Worm (Caenorhabditis elegans) whole organism, L1 larva: ENCODE results near the gene T10B9.9.
A peak's percentile ranks its signal among the peaks of the same experiment; 100 is the strongest.

Experiments
- C16A3.4 ChIP-seq: fragments of 150-350 bp; optimal IDR thresholded peaks from 2 replicates; lab custom pipeline; 2014; ENCODE audit warnings: missing biosample characterization, missing genetic modification characterization
- C34B4.2 ChIP-seq: sonication (generic microtip); optimal IDR thresholded peaks from 2 replicates; lab custom pipeline; 2017; ENCODE audit warnings: mild to moderate bottlenecking, missing genetic modification characterization, missing compliant biosample characterization
- Y116A8C.19 ChIP-seq: sonication (generic microtip); optimal IDR thresholded peaks from 2 replicates; lab custom pipeline; 2016; ENCODE audit warnings: missing compliant biosample characterization, missing genetic modification characterization, borderline replicate concordance
- alr-1 ChIP-seq: fragments of 200-800 bp; sonication (Bioruptor generic); optimal IDR thresholded peaks from 2 replicates; lab custom pipeline; 2018; ENCODE audit warnings: borderline replicate concordance, mild to moderate bottlenecking, missing genetic modification characterization, missing compliant biosample characterization
- aly-2 ChIP-seq: fragments of 150-350 bp; optimal IDR thresholded peaks from 2 replicates; lab custom pipeline; 2014; ENCODE audit warnings: missing biosample characterization, missing genetic modification characterization
- ama-1 ChIP-seq: fragments of 150-350 bp; optimal IDR thresholded peaks from 2 replicates; lab custom pipeline; 2014
- blmp-1 ChIP-seq: fragments of 150-350 bp; optimal IDR thresholded peaks from 2 replicates; lab custom pipeline; 2014; ENCODE audit warnings: missing biosample characterization, missing genetic modification characterization
- ceh-63 ChIP-seq: fragments of 200-800 bp; sonication (Bioruptor generic); optimal IDR thresholded peaks from 2 replicates; lab custom pipeline; 2018; ENCODE audit warnings: mild to moderate bottlenecking, missing genetic modification characterization, missing compliant biosample characterization
- ceh-8 ChIP-seq: fragments of 200-800 bp; sonication (Bioruptor generic); optimal IDR thresholded peaks from 2 replicates; lab custom pipeline; 2018; ENCODE audit warnings: mild to moderate bottlenecking, missing genetic modification characterization, moderate library complexity, missing compliant biosample characterization
- ceh-88 ChIP-seq: fragments of 200-800 bp; sonication (Bioruptor generic); IDR thresholded peaks from 2 replicates; pipeline ENCODE4 v1.3.6; 2022; ENCODE audit warnings: missing genetic modification characterization, missing compliant biosample characterization
- ceh-90 ChIP-seq: sonication (generic microtip); optimal IDR thresholded peaks from 2 replicates; lab custom pipeline; 2016; ENCODE audit warnings: missing genetic modification characterization, missing compliant biosample characterization
- ces-1 ChIP-seq: fragments of 150-350 bp; optimal IDR thresholded peaks from 2 replicates; lab custom pipeline; 2014; ENCODE audit warnings: missing biosample characterization, missing genetic modification reagents, missing genetic modification characterization
- dpl-1 ChIP-seq, 3 experiments: fragments of 150-350 bp in 2 of 3; sonication (generic microtip) in 1 of 3; optimal IDR thresholded peaks; 2 replicates each; lab custom pipeline; 2014 to 2017; ENCODE audit warnings: missing biosample characterization in 3 of 3, missing genetic modification characterization in 3 of 3, missing genetic modification reagents in 3 of 3
- dsc-1 ChIP-seq: sonication (generic microtip); optimal IDR thresholded peaks from 2 replicates; lab custom pipeline; 2016; ENCODE audit warnings: mild to moderate bottlenecking, missing genetic modification characterization, missing compliant biosample characterization
- elt-2 ChIP-seq: sonication (generic microtip); optimal IDR thresholded peaks from 2 replicates; lab custom pipeline; 2016; ENCODE audit warnings: missing genetic modification characterization, mild to moderate bottlenecking, inconsistent platforms, missing compliant biosample characterization, missing genetic modification reagents
- fkh-8 ChIP-seq: sonication (generic microtip); optimal IDR thresholded peaks from 2 replicates; lab custom pipeline; 2016; ENCODE audit warnings: mild to moderate bottlenecking, missing genetic modification characterization, missing compliant biosample characterization
- hlh-17 ChIP-seq: fragments of 200-800 bp; sonication (Bioruptor generic); optimal IDR thresholded peaks from 2 replicates; lab custom pipeline; 2018; ENCODE audit warnings: missing genetic modification characterization, mild to moderate bottlenecking, missing compliant biosample characterization, moderate library complexity, borderline replicate concordance
- hlh-4 ChIP-seq: sonication (generic microtip); optimal IDR thresholded peaks from 2 replicates; lab custom pipeline; 2016; ENCODE audit warnings: mild to moderate bottlenecking, missing genetic modification characterization, missing compliant biosample characterization
- hpl-2 ChIP-seq: fragments of 150-350 bp; optimal IDR thresholded peaks from 2 replicates; lab custom pipeline; 2014; ENCODE audit warnings: missing biosample characterization, missing genetic modification reagents, missing genetic modification characterization
- isw-1 ChIP-seq: fragments of 200-800 bp; sonication (Bioruptor generic); IDR thresholded peaks from 2 replicates; pipeline ENCODE4 v1.3.6; 2022; ENCODE audit warnings: missing genetic modification characterization, missing compliant biosample characterization
- lin-13 ChIP-seq: fragments of 150-350 bp; optimal IDR thresholded peaks from 2 replicates; lab custom pipeline; 2014; ENCODE audit warnings: missing biosample characterization, missing genetic modification reagents, missing genetic modification characterization
- lin-14 ChIP-seq: fragments of 200-800 bp; sonication (Bioruptor generic); optimal IDR thresholded peaks from 2 replicates; lab custom pipeline; 2018; ENCODE audit warnings: mild to moderate bottlenecking, missing genetic modification characterization, moderate library complexity, missing compliant biosample characterization
- lin-15B ChIP-seq: fragments of 150-350 bp; sonication (generic microtip); optimal IDR thresholded peaks from 3 replicates; lab custom pipeline; 2014; ENCODE audit warnings: missing biosample characterization, missing genetic modification characterization
- lin-35 ChIP-seq, 2 experiments: fragments of 150-350 bp; optimal IDR thresholded peaks; 2 replicates each; lab custom pipeline; 2014; ENCODE audit warnings: missing biosample characterization in 2 of 2, missing genetic modification characterization in 2 of 2, missing genetic modification reagents in 2 of 2
- lin-39 ChIP-seq: fragments of 150-350 bp; optimal IDR thresholded peaks from 2 replicates; lab custom pipeline; 2014; ENCODE audit warnings: missing biosample characterization, missing genetic modification reagents, missing genetic modification characterization
- mab-9 ChIP-seq: fragments of 200-800 bp; sonication (Bioruptor generic); IDR thresholded peaks from 2 replicates; pipeline ENCODE4 v1.3.6; 2022; ENCODE audit warnings: missing genetic modification reagents, missing genetic modification characterization, missing compliant biosample characterization
- mef-2 ChIP-seq: fragments of 150-350 bp; optimal IDR thresholded peaks from 2 replicates; lab custom pipeline; 2014; ENCODE audit warnings: missing biosample characterization, missing genetic modification characterization
- nhr-11 ChIP-seq: fragments of 150-350 bp; optimal IDR thresholded peaks from 2 replicates; lab custom pipeline; 2014; ENCODE audit warnings: missing biosample characterization, missing genetic modification characterization
- nhr-12 ChIP-seq: sonication (generic microtip); optimal IDR thresholded peaks from 2 replicates; lab custom pipeline; 2017; ENCODE audit warnings: missing biosample characterization, missing genetic modification characterization
- nhr-20 ChIP-seq: sonication (generic microtip); optimal IDR thresholded peaks from 2 replicates; lab custom pipeline; 2016; ENCODE audit warnings: mild to moderate bottlenecking, missing genetic modification characterization, missing compliant biosample characterization
- nhr-237 ChIP-seq: fragments of 150-350 bp; optimal IDR thresholded peaks from 2 replicates; lab custom pipeline; 2014; ENCODE audit warnings: missing biosample characterization, missing genetic modification characterization
- nhr-28 ChIP-seq: fragments of 150-350 bp; optimal IDR thresholded peaks from 2 replicates; lab custom pipeline; 2014; ENCODE audit warnings: missing biosample characterization, missing genetic modification characterization
- nhr-47 ChIP-seq: sonication (generic microtip); optimal IDR thresholded peaks from 2 replicates; lab custom pipeline; 2016; ENCODE audit warnings: mild to moderate bottlenecking, missing genetic modification characterization, moderate library complexity, missing compliant biosample characterization
- nhr-71 ChIP-seq: sonication (generic microtip); optimal IDR thresholded peaks from 2 replicates; lab custom pipeline; 2016; ENCODE audit warnings: mild to moderate bottlenecking, missing genetic modification characterization, moderate library complexity, missing compliant biosample characterization
- nhr-76 ChIP-seq: sonication (generic microtip); optimal IDR thresholded peaks from 2 replicates; lab custom pipeline; 2017; ENCODE audit warnings: missing biosample characterization, missing genetic modification characterization
- nhr-77 ChIP-seq: fragments of 150-350 bp; optimal IDR thresholded peaks from 2 replicates; lab custom pipeline; 2014; ENCODE audit warnings: missing biosample characterization, missing genetic modification characterization
- nhr-84 ChIP-seq: sonication (generic microtip); optimal IDR thresholded peaks from 2 replicates; lab custom pipeline; 2017; ENCODE audit warnings: missing biosample characterization, missing genetic modification characterization
- nhr-85 ChIP-seq: sonication (generic microtip); peaks from one replicate; lab custom pipeline; 2016; ENCODE audit warnings: missing genetic modification characterization, inconsistent platforms, missing compliant biosample characterization
- nhr-90 ChIP-seq: sonication (generic microtip); optimal IDR thresholded peaks from 2 replicates; lab custom pipeline; 2016; ENCODE audit warnings: mild to moderate bottlenecking, missing genetic modification characterization, missing compliant biosample characterization; ENCODE audit not compliant: poor library complexity
- pag-3 ChIP-seq: sonication (generic microtip); optimal IDR thresholded peaks from 2 replicates; lab custom pipeline; 2017; ENCODE audit warnings: missing genetic modification characterization, mild to moderate bottlenecking, missing compliant biosample characterization, antibody characterized with exemption, borderline replicate concordance; ENCODE audit not compliant: insufficient read depth
- pqm-1 ChIP-seq: sonication (generic microtip); optimal IDR thresholded peaks from 3 replicates; lab custom pipeline; 2017; ENCODE audit warnings: missing biosample characterization, missing genetic modification characterization
- snpc-4 ChIP-seq: fragments of 150-350 bp; optimal IDR thresholded peaks from 2 replicates; lab custom pipeline; 2014; ENCODE audit warnings: missing biosample characterization, missing genetic modification characterization
- sox-4 ChIP-seq: sonication (generic microtip); optimal IDR thresholded peaks from 2 replicates; lab custom pipeline; 2016; ENCODE audit warnings: missing genetic modification characterization, missing compliant biosample characterization
- swsn-7 ChIP-seq: sonication (generic microtip); optimal IDR thresholded peaks from 2 replicates; lab custom pipeline; 2016; ENCODE audit warnings: missing genetic modification characterization, missing compliant biosample characterization
- tbx-2 ChIP-seq: sonication (generic microtip); optimal IDR thresholded peaks from 2 replicates; lab custom pipeline; 2016; ENCODE audit warnings: missing genetic modification characterization, missing compliant biosample characterization
- tlp-1 ChIP-seq: fragments of 150-350 bp; optimal IDR thresholded peaks from 2 replicates; lab custom pipeline; 2014; ENCODE audit warnings: missing biosample characterization, missing genetic modification characterization
- unc-30 ChIP-seq: sonication (generic microtip); optimal IDR thresholded peaks from 2 replicates; lab custom pipeline; 2017; ENCODE audit warnings: missing biosample characterization, missing genetic modification characterization
- unc-62 ChIP-seq: fragments of 150-350 bp; optimal IDR thresholded peaks from 2 replicates; lab custom pipeline; 2014; ENCODE audit warnings: missing biosample characterization, missing genetic modification reagents, missing genetic modification characterization
- unc-86 ChIP-seq: sonication (generic microtip); optimal IDR thresholded peaks from 2 replicates; lab custom pipeline; 2016; ENCODE audit warnings: missing genetic modification characterization, missing compliant biosample characterization
- xbp-1 ChIP-seq: sonication (generic microtip); optimal IDR thresholded peaks from 2 replicates; lab custom pipeline; 2016; ENCODE audit warnings: missing genetic modification characterization, missing compliant biosample characterization
- ztf-11 ChIP-seq, 2 experiments: sonication (generic microtip); optimal IDR thresholded peaks; 2 replicates each; lab custom pipeline; 2016 to 2017; ENCODE audit warnings: missing genetic modification characterization in 2 of 2, missing biosample characterization in 1 of 2, missing compliant biosample characterization in 1 of 2
- ztf-4 ChIP-seq: fragments of 150-350 bp; optimal IDR thresholded peaks from 2 replicates; lab custom pipeline; 2014; ENCODE audit warnings: missing biosample characterization, missing genetic modification characterization

The T10B9.9 gene

DNA sequence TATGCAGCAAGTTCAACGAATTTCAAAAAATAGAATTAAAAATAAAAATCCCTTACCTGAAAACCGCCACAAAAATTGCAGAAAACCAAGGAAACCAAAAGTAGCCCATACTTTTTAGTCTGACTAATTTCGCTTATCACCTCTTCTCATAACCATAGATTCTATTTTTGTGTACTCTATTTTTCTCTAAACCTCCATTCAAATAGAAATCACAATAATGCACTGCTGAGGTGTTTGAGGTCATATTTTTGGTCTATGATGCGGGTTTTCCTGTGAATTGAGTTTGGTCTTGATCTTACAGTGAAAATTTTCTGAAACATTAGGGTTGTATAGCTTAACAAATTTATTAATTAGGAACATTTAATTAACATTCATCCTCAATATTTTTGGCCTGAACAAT lies 6.2 kb upstream of the T10B9.9 start, which contains the start of gene cyp-13A1:
Gene cyp-13A1 (minus strand): TSS at position 156 of the 400 bp plus-strand sequence.
- TF ChIP-seq lin-14 (GFP tag; lab: Kevin White, UChicago) (no peak), nhr-20 (peak; percentile 38), elt-2 (peak; percentile 29)

DNA sequence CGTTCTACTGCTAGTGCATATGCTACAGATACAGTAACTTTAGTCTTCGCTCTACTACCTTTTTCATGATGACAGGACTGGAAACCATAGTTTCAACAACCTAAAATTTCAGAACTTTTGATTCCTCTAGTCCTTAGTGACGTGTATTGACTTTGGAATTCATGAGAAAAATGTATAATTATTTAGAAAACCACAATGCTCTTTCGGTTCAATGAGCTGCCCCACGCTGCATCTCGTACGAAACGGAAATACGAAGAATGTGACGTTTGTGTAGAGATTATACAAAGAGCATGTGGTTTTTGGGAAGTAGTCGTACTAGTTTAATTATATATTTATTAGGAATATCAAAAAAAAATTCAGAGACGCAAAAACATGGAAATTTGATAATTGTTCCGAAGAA lies 2.8 kb upstream of the T10B9.9 start:
- TF ChIP-seq aly-2 (tag; lab: Kevin White, UChicago), result no peak
- peak; percentile 2 for TF ChIP-seq xbp-1 (tag; lab: Kevin White, UChicago)
- no peak for TF ChIP-seq nhr-12 (tag; lab: Kevin White, UChicago)
- no peak for TF ChIP-seq nhr-77
- TF ChIP-seq swsn-7 (tag; lab: Kevin White, UChicago), result no peak
- TF ChIP-seq tlp-1, result no peak
- TF ChIP-seq ztf-11 (tag; optimal IDR thresholded peaks at IDR 0.05; lab: Kevin White, UChicago), result no peak
- TF ChIP-seq ceh-90, result no peak
- TF ChIP-seq nhr-76, result no peak
- TF ChIP-seq Y116A8C.19 (tag; lab: Kevin White, UChicago), result no peak
- TF ChIP-seq nhr-90 (tag; lab: Kevin White, UChicago), result no peak
- TF ChIP-seq lin-13 (GFP tag; lab: Kevin White, UChicago), result no peak
- peak; percentile 32 for TF ChIP-seq nhr-47 (tag; lab: Kevin White, UChicago)
- TF ChIP-seq tbx-2 (tag; lab: Kevin White, UChicago), result no peak
- no peak for TF ChIP-seq blmp-1 (tag; lab: Kevin White, UChicago)
- TF ChIP-seq nhr-28, result no peak
- no peak for TF ChIP-seq unc-30 (tag; lab: Kevin White, UChicago)
- no peak for TF ChIP-seq nhr-11 (tag; lab: Kevin White, UChicago)
- no peak for TF ChIP-seq unc-86 (tag; lab: Kevin White, UChicago)
- TF ChIP-seq mab-9 (GFP tag; lab: Robert Waterston, UW), result no peak
- peak; percentile 29 for TF ChIP-seq lin-14 (GFP tag; lab: Kevin White, UChicago)
- TF ChIP-seq C34B4.2 (tag; lab: Kevin White, UChicago), result no peak
- no peak for TF ChIP-seq nhr-20
- TF ChIP-seq fkh-8, result peak; percentile 62
- TF ChIP-seq dsc-1 (tag; lab: Kevin White, UChicago), result no peak
- TF ChIP-seq lin-39 (tag; lab: Kevin White, UChicago), result no peak
- no peak for TF ChIP-seq hpl-2 (GFP tag; lab: Kevin White, UChicago)
- TF ChIP-seq ceh-8 (GFP tag; lab: Kevin White, UChicago), result no peak
- no peak for TF ChIP-seq elt-2
- TF ChIP-seq isw-1 (GFP tag; lab: Robert Waterston, UW), result no peak
- TF ChIP-seq dpl-1 (GFP tag; optimal IDR thresholded peaks at IDR 0.05; lab: Kevin White, UChicago), result no peak
- no peak for TF ChIP-seq nhr-84 (tag; lab: Kevin White, UChicago)
- no peak for TF ChIP-seq mef-2
- TF ChIP-seq ztf-4 (tag; lab: Kevin White, UChicago), result no peak
- TF ChIP-seq alr-1 (tag; lab: Kevin White, UChicago), result no peak
- TF ChIP-seq ceh-63 (GFP tag; lab: Kevin White, UChicago), result no peak
- no peak for TF ChIP-seq pag-3 (tag; lab: Kevin White, UChicago)
- TF ChIP-seq lin-15B (tag; lab: Kevin White, UChicago), result no peak
- no peak for TF ChIP-seq lin-35 (GFP tag; optimal IDR thresholded peaks at IDR 0.05; lab: Kevin White, UChicago)
- TF ChIP-seq ces-1 (GFP tag; lab: Kevin White, UChicago), result no peak
- TF ChIP-seq nhr-71 (tag; lab: Kevin White, UChicago), result peak; percentile 52
- no peak for TF ChIP-seq snpc-4 (tag; lab: Kevin White, UChicago)
- TF ChIP-seq sox-4 (tag; lab: Kevin White, UChicago), result peak; percentile 52
- no peak for TF ChIP-seq nhr-85 (tag; lab: Kevin White, UChicago)
- TF ChIP-seq ceh-88 (GFP tag; lab: Robert Waterston, UW), result no peak
- TF ChIP-seq pqm-1 (tag; lab: Kevin White, UChicago), result no peak
- no peak for TF ChIP-seq hlh-4
- TF ChIP-seq hlh-17 (GFP tag; lab: Kevin White, UChicago), result no peak
- no peak for TF ChIP-seq nhr-237 (tag; lab: Kevin White, UChicago)
- TF ChIP-seq ama-1 (lab: Kevin White, UChicago), result no peak
- TF ChIP-seq C16A3.4 (tag; lab: Kevin White, UChicago), result no peak
- TF ChIP-seq unc-62 (GFP tag; lab: Kevin White, UChicago), result no peak
